Fruit fly (Drosophila melanogaster): ENCODE results near the gene CG33301.

dm6 chr2L:10061276-10061675 is 11.9 kb downstream of the CG33301 start:
- TF ChIP-seq psq (optimal IDR thresholded peaks at IDR 0.05) (no peak), EcR (GFP tag; optimal IDR thresholded peaks at IDR 0.05) (no peak), pan (optimal IDR thresholded peaks at IDR 0.05) (no peak), usp (GFP tag; optimal IDR thresholded peaks at IDR 0.05) (no peak)
